Worm (Caenorhabditis elegans) whole organism, L1 larva: Measurements from ENCODE around the gene Y32H12A.8.

Experiments
- C34B4.2 ChIP-seq: sonication (generic microtip); optimal IDR thresholded peaks from 2 replicates; lab custom pipeline; 2017; ENCODE audit warnings: mild to moderate bottlenecking, missing genetic modification characterization, missing compliant biosample characterization
- F16B12.6 ChIP-seq: fragments of 150-350 bp; optimal IDR thresholded peaks from 2 replicates; lab custom pipeline; 2014; ENCODE audit warnings: missing biosample characterization, missing genetic modification characterization
- Y116A8C.19 ChIP-seq: sonication (generic microtip); optimal IDR thresholded peaks from 2 replicates; lab custom pipeline; 2016; ENCODE audit warnings: missing compliant biosample characterization, missing genetic modification characterization, borderline replicate concordance
- aha-1 ChIP-seq: fragments of 150-350 bp; optimal IDR thresholded peaks from 2 replicates; lab custom pipeline; 2014; ENCODE audit warnings: missing biosample characterization, missing genetic modification characterization
- alr-1 ChIP-seq: fragments of 200-800 bp; sonication (Bioruptor generic); optimal IDR thresholded peaks from 2 replicates; lab custom pipeline; 2018; ENCODE audit warnings: borderline replicate concordance, mild to moderate bottlenecking, missing genetic modification characterization, missing compliant biosample characterization
- aly-2 ChIP-seq: fragments of 150-350 bp; optimal IDR thresholded peaks from 2 replicates; lab custom pipeline; 2014; ENCODE audit warnings: missing biosample characterization, missing genetic modification characterization
- ama-1 ChIP-seq: fragments of 150-350 bp; optimal IDR thresholded peaks from 2 replicates; lab custom pipeline; 2014
- blmp-1 ChIP-seq: fragments of 150-350 bp; optimal IDR thresholded peaks from 2 replicates; lab custom pipeline; 2014; ENCODE audit warnings: missing biosample characterization, missing genetic modification characterization
- ceh-8 ChIP-seq: fragments of 200-800 bp; sonication (Bioruptor generic); optimal IDR thresholded peaks from 2 replicates; lab custom pipeline; 2018; ENCODE audit warnings: mild to moderate bottlenecking, missing genetic modification characterization, moderate library complexity, missing compliant biosample characterization
- ceh-90 ChIP-seq: sonication (generic microtip); optimal IDR thresholded peaks from 2 replicates; lab custom pipeline; 2016; ENCODE audit warnings: missing genetic modification characterization, missing compliant biosample characterization
- dsc-1 ChIP-seq: sonication (generic microtip); optimal IDR thresholded peaks from 2 replicates; lab custom pipeline; 2016; ENCODE audit warnings: mild to moderate bottlenecking, missing genetic modification characterization, missing compliant biosample characterization
- egl-13 ChIP-seq: sonication (generic microtip); optimal IDR thresholded peaks from 2 replicates; lab custom pipeline; 2016; ENCODE audit warnings: missing genotype, missing genetic modification reagents, missing genetic modification characterization, missing compliant biosample characterization
- egl-27 ChIP-seq, 2 experiments: fragments of 150-350 bp in 1 of 2; sonication (generic microtip); optimal IDR thresholded peaks; 3 replicates each; lab custom pipeline; 2017 to 2018; ENCODE audit warnings: missing biosample characterization in 2 of 2, missing genetic modification characterization in 2 of 2, missing genetic modification reagents in 2 of 2
- elt-3 ChIP-seq, 6 experiments: fragments of 150-350 bp in 1 of 6; sonication (generic microtip); optimal IDR thresholded peaks; 2 replicates each; lab custom pipeline; 2017 to 2018; ENCODE audit warnings: missing biosample characterization in 6 of 6, missing genetic modification characterization in 6 of 6, inconsistent platforms in 1 of 6
- ets-5 ChIP-seq: fragments of 200-800 bp; sonication (Bioruptor generic); IDR thresholded peaks from 2 replicates; pipeline ENCODE4 v1.3.6; 2022; ENCODE audit warnings: missing genetic modification characterization, missing compliant biosample characterization
- fkh-10 ChIP-seq: sonication (generic microtip); optimal IDR thresholded peaks from 2 replicates; lab custom pipeline; 2017; ENCODE audit warnings: missing biosample characterization, missing genetic modification reagents, missing genetic modification characterization
- fkh-4 ChIP-seq: sonication (generic microtip); optimal IDR thresholded peaks from 2 replicates; lab custom pipeline; 2016; ENCODE audit warnings: missing compliant biosample characterization, missing genetic modification characterization, borderline replicate concordance
- fkh-8 ChIP-seq: sonication (generic microtip); optimal IDR thresholded peaks from 2 replicates; lab custom pipeline; 2016; ENCODE audit warnings: mild to moderate bottlenecking, missing genetic modification characterization, missing compliant biosample characterization
- fos-1 ChIP-seq: fragments of 150-350 bp; optimal IDR thresholded peaks from 2 replicates; lab custom pipeline; 2014; ENCODE audit warnings: missing biosample characterization, missing genetic modification characterization
- hpl-2 ChIP-seq: fragments of 150-350 bp; optimal IDR thresholded peaks from 2 replicates; lab custom pipeline; 2014; ENCODE audit warnings: missing biosample characterization, missing genetic modification reagents, missing genetic modification characterization
- isw-1 ChIP-seq: fragments of 200-800 bp; sonication (Bioruptor generic); IDR thresholded peaks from 2 replicates; pipeline ENCODE4 v1.3.6; 2022; ENCODE audit warnings: missing genetic modification characterization, missing compliant biosample characterization
- jun-1 ChIP-seq: fragments of 150-350 bp; optimal IDR thresholded peaks from 2 replicates; lab custom pipeline; 2014; ENCODE audit warnings: missing biosample characterization, missing genetic modification reagents, missing genetic modification characterization
- lin-13 ChIP-seq: fragments of 150-350 bp; optimal IDR thresholded peaks from 2 replicates; lab custom pipeline; 2014; ENCODE audit warnings: missing biosample characterization, missing genetic modification reagents, missing genetic modification characterization
- lin-15B ChIP-seq: fragments of 150-350 bp; sonication (generic microtip); optimal IDR thresholded peaks from 3 replicates; lab custom pipeline; 2014; ENCODE audit warnings: missing biosample characterization, missing genetic modification characterization
- lin-35 ChIP-seq, 2 experiments: fragments of 150-350 bp; optimal IDR thresholded peaks; 2 replicates each; lab custom pipeline; 2014; ENCODE audit warnings: missing biosample characterization in 2 of 2, missing genetic modification characterization in 2 of 2, missing genetic modification reagents in 2 of 2
- lir-3 ChIP-seq: sonication (generic microtip); optimal IDR thresholded peaks from 2 replicates; lab custom pipeline; 2016; ENCODE audit warnings: mild to moderate bottlenecking, missing genetic modification characterization, moderate library complexity, missing compliant biosample characterization; ENCODE audit not compliant: poor library complexity
- lsy-2 ChIP-seq, 2 experiments: fragments of 150-350 bp; optimal IDR thresholded peaks; 2 replicates each; lab custom pipeline; 2014; ENCODE audit warnings: missing biosample characterization in 2 of 2, missing genetic modification characterization in 2 of 2
- mab-9 ChIP-seq: fragments of 200-800 bp; sonication (Bioruptor generic); IDR thresholded peaks from 2 replicates; pipeline ENCODE4 v1.3.6; 2022; ENCODE audit warnings: missing genetic modification reagents, missing genetic modification characterization, missing compliant biosample characterization
- mdl-1 ChIP-seq, 2 experiments: fragments of 150-350 bp; optimal IDR thresholded peaks; 2 replicates each; lab custom pipeline; 2014 to 2017; ENCODE audit warnings: missing biosample characterization in 2 of 2, missing genetic modification characterization in 2 of 2, inconsistent platforms in 1 of 2
- mef-2 ChIP-seq: fragments of 150-350 bp; optimal IDR thresholded peaks from 2 replicates; lab custom pipeline; 2014; ENCODE audit warnings: missing biosample characterization, missing genetic modification characterization
- mep-1 ChIP-seq: fragments of 150-350 bp; optimal IDR thresholded peaks from 2 replicates; lab custom pipeline; 2014; ENCODE audit warnings: missing biosample characterization, missing genetic modification characterization
- nhr-11 ChIP-seq: fragments of 150-350 bp; optimal IDR thresholded peaks from 2 replicates; lab custom pipeline; 2014; ENCODE audit warnings: missing biosample characterization, missing genetic modification characterization
- nhr-12 ChIP-seq: sonication (generic microtip); optimal IDR thresholded peaks from 2 replicates; lab custom pipeline; 2017; ENCODE audit warnings: missing biosample characterization, missing genetic modification characterization
- nhr-237 ChIP-seq: fragments of 150-350 bp; optimal IDR thresholded peaks from 2 replicates; lab custom pipeline; 2014; ENCODE audit warnings: missing biosample characterization, missing genetic modification characterization
- nhr-28 ChIP-seq: fragments of 150-350 bp; optimal IDR thresholded peaks from 2 replicates; lab custom pipeline; 2014; ENCODE audit warnings: missing biosample characterization, missing genetic modification characterization
- nhr-71 ChIP-seq: sonication (generic microtip); optimal IDR thresholded peaks from 2 replicates; lab custom pipeline; 2016; ENCODE audit warnings: mild to moderate bottlenecking, missing genetic modification characterization, moderate library complexity, missing compliant biosample characterization
- nhr-84 ChIP-seq: sonication (generic microtip); optimal IDR thresholded peaks from 2 replicates; lab custom pipeline; 2017; ENCODE audit warnings: missing biosample characterization, missing genetic modification characterization
- nhr-90 ChIP-seq: sonication (generic microtip); optimal IDR thresholded peaks from 2 replicates; lab custom pipeline; 2016; ENCODE audit warnings: mild to moderate bottlenecking, missing genetic modification characterization, missing compliant biosample characterization; ENCODE audit not compliant: poor library complexity
- pax-3 ChIP-seq: fragments of 200-800 bp; sonication (Bioruptor generic); optimal IDR thresholded peaks from 2 replicates; lab custom pipeline; 2018; ENCODE audit warnings: mild to moderate bottlenecking, missing genetic modification characterization, moderate library complexity, missing compliant biosample characterization
- pqm-1 ChIP-seq: sonication (generic microtip); optimal IDR thresholded peaks from 3 replicates; lab custom pipeline; 2017; ENCODE audit warnings: missing biosample characterization, missing genetic modification characterization
- rnt-1 ChIP-seq: sonication (generic microtip); optimal IDR thresholded peaks from 2 replicates; lab custom pipeline; 2016; ENCODE audit warnings: mild to moderate bottlenecking, missing genetic modification characterization, moderate library complexity, missing compliant biosample characterization
- skn-1 ChIP-seq: fragments of 150-350 bp; optimal IDR thresholded peaks from 2 replicates; lab custom pipeline; 2014; ENCODE audit warnings: missing biosample characterization, missing genetic modification characterization
- snpc-4 ChIP-seq: fragments of 150-350 bp; optimal IDR thresholded peaks from 2 replicates; lab custom pipeline; 2014; ENCODE audit warnings: missing biosample characterization, missing genetic modification characterization
- snu-23 ChIP-seq: sonication (generic microtip); optimal IDR thresholded peaks from 2 replicates; lab custom pipeline; 2016; ENCODE audit warnings: missing genetic modification characterization, missing compliant biosample characterization
- sox-4 ChIP-seq: sonication (generic microtip); optimal IDR thresholded peaks from 2 replicates; lab custom pipeline; 2016; ENCODE audit warnings: missing genetic modification characterization, missing compliant biosample characterization
- sptf-1 ChIP-seq: fragments of 150-350 bp; optimal IDR thresholded peaks from 2 replicates; lab custom pipeline; 2014; ENCODE audit warnings: missing biosample characterization, missing genetic modification characterization
- sup-37 ChIP-seq: fragments of 200-800 bp; sonication (Bioruptor generic); optimal IDR thresholded peaks from 2 replicates; lab custom pipeline; 2018; ENCODE audit warnings: mild to moderate bottlenecking, missing genetic modification characterization, missing compliant biosample characterization
- tbx-2 ChIP-seq: sonication (generic microtip); optimal IDR thresholded peaks from 2 replicates; lab custom pipeline; 2016; ENCODE audit warnings: missing genetic modification characterization, missing compliant biosample characterization
- tlp-1 ChIP-seq: fragments of 150-350 bp; optimal IDR thresholded peaks from 2 replicates; lab custom pipeline; 2014; ENCODE audit warnings: missing biosample characterization, missing genetic modification characterization
- unc-30 ChIP-seq: sonication (generic microtip); optimal IDR thresholded peaks from 2 replicates; lab custom pipeline; 2017; ENCODE audit warnings: missing biosample characterization, missing genetic modification characterization
- unc-86 ChIP-seq: sonication (generic microtip); optimal IDR thresholded peaks from 2 replicates; lab custom pipeline; 2016; ENCODE audit warnings: missing genetic modification characterization, missing compliant biosample characterization
- unc-98 ChIP-seq: fragments of 200-800 bp; sonication (Bioruptor generic); IDR thresholded peaks from 2 replicates; pipeline ENCODE4 v1.3.6; 2022; ENCODE audit warnings: missing genetic modification characterization, missing compliant biosample characterization
- xbp-1 ChIP-seq: sonication (generic microtip); optimal IDR thresholded peaks from 2 replicates; lab custom pipeline; 2016; ENCODE audit warnings: missing genetic modification characterization, missing compliant biosample characterization
- zag-1 ChIP-seq: fragments of 150-350 bp; optimal IDR thresholded peaks from 2 replicates; lab custom pipeline; 2014; ENCODE audit warnings: missing biosample characterization, missing genetic modification characterization

Y32H12A.8 gene

DNA sequence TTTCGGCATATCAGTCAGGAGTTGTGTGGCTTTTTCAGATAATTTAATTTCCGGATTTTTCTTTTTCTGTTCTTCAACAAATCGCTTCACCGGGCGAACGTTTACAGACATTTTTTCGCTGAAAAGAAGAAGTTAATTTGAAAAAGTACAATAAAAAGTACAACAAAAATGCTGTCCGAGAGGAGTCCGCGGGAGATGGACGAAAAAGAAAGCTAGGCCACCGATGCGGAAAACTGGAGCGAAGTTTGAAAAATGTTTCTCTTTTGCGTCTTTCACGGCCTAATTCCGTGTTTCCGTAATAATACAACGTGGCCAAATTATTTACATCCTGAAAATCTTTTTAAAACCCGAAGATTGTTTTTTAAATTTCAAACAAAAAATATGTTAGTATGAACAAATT lies 56.6 kb downstream of the Y32H12A.8 start, which contains the start of gene thoc-5 (continued):
- peak; percentile 96 for TF ChIP-seq unc-98 (GFP tag; lab: Robert Waterston, UW)
- peak; percentile 88 for TF ChIP-seq snu-23 (GFP tag; lab: Kevin White, UChicago)
- TF ChIP-seq pqm-1 (tag; lab: Kevin White, UChicago): no peak
- peak; percentile 87 to 90 for TF ChIP-seq lsy-2 (tag; optimal IDR thresholded peaks at IDR 0.05; lab: Kevin White, UChicago)
- TF ChIP-seq sptf-1: no peak
- TF ChIP-seq tlp-1: no peak
- TF ChIP-seq fkh-4: peak; percentile 99
- TF ChIP-seq nhr-11 (tag; lab: Kevin White, UChicago): peak; percentile 49
- peak; percentile 69 for TF ChIP-seq blmp-1 (tag; lab: Kevin White, UChicago)
- no peak for TF ChIP-seq nhr-12 (tag; lab: Kevin White, UChicago)
- peak; percentile 86 for TF ChIP-seq unc-86 (tag; lab: Kevin White, UChicago)
- TF ChIP-seq mef-2 (tag; lab: Kevin White, UChicago): no peak
- peak; percentile 85 for TF ChIP-seq isw-1 (GFP tag; lab: Robert Waterston, UW)
- peak; percentile 95 for TF ChIP-seq tbx-2 (tag; lab: Kevin White, UChicago)
- TF ChIP-seq pax-3 (tag; lab: Kevin White, UChicago): peak; percentile 95
- TF ChIP-seq hpl-2 (GFP tag; lab: Kevin White, UChicago): no peak
- TF ChIP-seq sup-37 (GFP tag; lab: Kevin White, UChicago): peak; percentile 75
- TF ChIP-seq rnt-1 (tag; lab: Kevin White, UChicago): peak; percentile 100
- no peak for TF ChIP-seq ets-5 (GFP tag; lab: Robert Waterston, UW)
- TF ChIP-seq unc-30 (tag; lab: Kevin White, UChicago): no peak
- TF ChIP-seq mep-1 (tag; lab: Kevin White, UChicago): peak; percentile 82
- peak; percentile 97 for TF ChIP-seq ceh-90 (tag; lab: Kevin White, UChicago)
- TF ChIP-seq snpc-4 (tag; lab: Kevin White, UChicago): peak; percentile 57
- peak; percentile 41 for TF ChIP-seq jun-1
- peak; percentile 98 for TF ChIP-seq lir-3
- TF ChIP-seq fkh-10 (GFP tag; lab: Kevin White, UChicago): no peak
- TF ChIP-seq dsc-1 (tag; lab: Kevin White, UChicago): peak; percentile 97
- peak; percentile 35 for TF ChIP-seq C34B4.2 (tag; lab: Kevin White, UChicago)
- TF ChIP-seq zag-1 (tag; lab: Kevin White, UChicago): no peak
- TF ChIP-seq nhr-237: no peak
- peak; percentile 28 for TF ChIP-seq aly-2 (tag; lab: Kevin White, UChicago)
- peak; percentile 69 for TF ChIP-seq skn-1 (tag; lab: Kevin White, UChicago)
- peak; percentile 95 for TF ChIP-seq egl-13 (tag; lab: Kevin White, UChicago)
- TF ChIP-seq elt-3 (tag; optimal IDR thresholded peaks at IDR 0.05; lab: Kevin White, UChicago): peak in 2 of 6 experiments; percentile 61 to 69
- peak; percentile 92 for TF ChIP-seq Y116A8C.19
- peak; percentile 94 for TF ChIP-seq mab-9
- TF ChIP-seq nhr-84 (tag; lab: Kevin White, UChicago): no peak
- TF ChIP-seq ama-1: no peak
- peak; percentile 67 for TF ChIP-seq lin-13 (GFP tag; lab: Kevin White, UChicago)
- no peak for TF ChIP-seq egl-27 (tag; optimal IDR thresholded peaks at IDR 0.05; lab: Kevin White, UChicago)
- no peak for TF ChIP-seq alr-1 (tag; lab: Kevin White, UChicago)
- peak; percentile 96 for TF ChIP-seq nhr-90
- peak; percentile 76 for TF ChIP-seq ceh-8 (GFP tag; lab: Kevin White, UChicago)
- TF ChIP-seq nhr-28 (tag; lab: Kevin White, UChicago): no peak
- peak; percentile 75 for TF ChIP-seq lin-15B (tag; lab: Kevin White, UChicago)
- peak in 1 of 2 experiments; percentile 54 for TF ChIP-seq mdl-1 (tag; optimal IDR thresholded peaks at IDR 0.05; lab: Kevin White, UChicago)
- TF ChIP-seq sox-4 (tag; lab: Kevin White, UChicago): peak; percentile 97
- peak; percentile 44 for TF ChIP-seq aha-1
- TF ChIP-seq xbp-1 (tag; lab: Kevin White, UChicago): peak; percentile 91
- TF ChIP-seq F16B12.6 (tag; lab: Kevin White, UChicago): peak; percentile 58
- peak; percentile 95 for TF ChIP-seq nhr-71
- peak; percentile 87 for TF ChIP-seq fkh-8
- peak; percentile 34 for TF ChIP-seq fos-1
- peak; percentile 98 for TF ChIP-seq lin-35 (GFP tag; optimal IDR thresholded peaks at IDR 0.05; lab: Kevin White, UChicago)
